Worm (Caenorhabditis elegans): Measurements from ENCODE around the gene fbxb-106.

DNA sequence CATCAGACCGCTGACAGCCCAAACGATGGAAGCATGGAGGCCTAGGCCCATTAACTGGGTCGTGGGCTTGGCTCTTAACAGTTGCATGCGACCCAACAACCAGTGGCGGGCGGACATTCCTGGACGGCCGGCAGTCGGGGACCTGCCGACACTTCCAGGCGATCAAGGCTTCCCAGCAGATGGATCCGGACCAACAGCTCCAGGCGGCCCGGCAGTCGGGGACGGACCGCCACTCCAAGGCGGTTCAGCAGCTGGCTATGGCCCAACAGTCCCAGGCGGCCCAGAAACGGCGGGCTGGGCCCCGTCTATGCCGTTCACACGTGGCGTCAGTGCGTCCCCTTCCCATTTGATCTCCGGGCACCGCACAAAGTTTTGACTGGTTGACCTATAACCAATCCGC, 20.8 kb upstream of the fbxb-106 start:
- TF ChIP-seq nhr-11 (tag; optimal IDR thresholded peaks at IDR 0.05) (no peak), nhr-12 (tag; optimal IDR thresholded peaks at IDR 0.05) (no peak), unc-39 (tag; optimal IDR thresholded peaks at IDR 0.05) (no peak), egl-27 (tag; optimal IDR thresholded peaks at IDR 0.05) (no peak), snpc-4 (tag; optimal IDR thresholded peaks at IDR 0.05) (no peak), ztf-11 (tag; optimal IDR thresholded peaks at IDR 0.05) (no peak), ZK546.5 (tag; optimal IDR thresholded peaks at IDR 0.05) (no peak), zag-1 (tag; optimal IDR thresholded peaks at IDR 0.05) (no peak)
